Fruit fly (Drosophila melanogaster): ENCODE data around the gene CG10859.

dm6 chr2L:13376086-13376485 is 22.4 kb downstream of the CG10859 start:
- no peak for TF ChIP-seq Sox102F (GFP tag; optimal IDR thresholded peaks at IDR 0.05)
- no peak for TF ChIP-seq Gug (GFP tag; IDR thresholded peaks at IDR 0.05)
- no peak for TF ChIP-seq esn (GFP tag; optimal IDR thresholded peaks at IDR 0.05)
- TF ChIP-seq CG9139 (GFP tag; optimal IDR thresholded peaks at IDR 0.05): no peak

Measured in whole organism, prepupa.